Fruit fly (Drosophila melanogaster): Measurements from ENCODE around the gene Gagr.

Gagr gene

dm6 chr3L:16412394-16412950 is 18.1 kb downstream of the Gagr start, which contains the start of gene Serinc (continued):
- TF ChIP-seq Med (GFP tag) (peak; percentile 93), Side (GFP tag; optimal IDR thresholded peaks at IDR 0.05) (no peak), ttk (GFP tag; IDR thresholded peaks at IDR 0.05) (no peak), disco-r (GFP tag; optimal IDR thresholded peaks at IDR 0.05) (no peak), dimm (GFP tag; IDR thresholded peaks at IDR 0.05) (no peak), aop (GFP tag; IDR thresholded peaks at IDR 0.05) (no peak), crp (GFP tag; optimal IDR thresholded peaks at IDR 0.05) (peak in 1 of 2 experiments; percentile 50), toy (GFP tag; IDR thresholded peaks at IDR 0.05) (no peak), CG9817 (tag; optimal IDR thresholded peaks at IDR 0.05) (peak; percentile 21), CG4617 (GFP tag; optimal IDR thresholded peaks at IDR 0.05; ENCODE audit: borderline replicate concordance) (peak; percentile 91), CG15011 (GFP tag; optimal IDR thresholded peaks at IDR 0.05) (no peak), tap (tag; optimal IDR thresholded peaks at IDR 0.05) (no peak), ERR (GFP tag; optimal IDR thresholded peaks at IDR 0.05) (no peak), gce (GFP tag; IDR thresholded peaks at IDR 0.05) (no peak), Usf (GFP tag; optimal IDR thresholded peaks at IDR 0.05) (no peak), CG6254 (GFP tag; optimal IDR thresholded peaks at IDR 0.05) (no peak), p53 (GFP tag; optimal IDR thresholded peaks at IDR 0.05) (peak; percentile 6), CG3726 (GFP tag; IDR thresholded peaks at IDR 0.05) (no peak), GATAe (GFP tag; conservative IDR thresholded peaks at IDR 0.05) (no peak), cato (GFP tag; optimal IDR thresholded peaks at IDR 0.05; ENCODE audit: borderline replicate concordance) (no peak), trh (GFP tag; optimal IDR thresholded peaks at IDR 0.05) (no peak), lbe (GFP tag; optimal IDR thresholded peaks at IDR 0.05) (peak; percentile 56), knrl (GFP tag; IDR thresholded peaks at IDR 0.05; ENCODE audit: partially characterized antibody) (peak; percentile 99), jigr1 (GFP tag; IDR thresholded peaks at IDR 0.05) (no peak; the same call in 2 of the 3 replicates), Bdp1 (GFP tag; optimal IDR thresholded peaks at IDR 0.05) (peak; percentile 49), CrebB (tag; optimal IDR thresholded peaks at IDR 0.05) (peak; percentile 61), CG12236 (GFP tag; optimal IDR thresholded peaks at IDR 0.05) (peak; percentile 25), crc (GFP tag; optimal IDR thresholded peaks at IDR 0.05) (peak; percentile 6), C15 (GFP tag; IDR thresholded peaks at IDR 0.05) (no peak), CG12071 (GFP tag; optimal IDR thresholded peaks at IDR 0.05) (no peak), Opbp (GFP tag; IDR thresholded peaks at IDR 0.05; ENCODE audit: partially characterized antibody) (peak; percentile 98), CG12219 (GFP tag; optimal IDR thresholded peaks at IDR 0.05) (no peak), CG9437 (GFP tag; optimal IDR thresholded peaks at IDR 0.05) (peak; percentile 81), vvl (GFP tag; IDR thresholded peaks at IDR 0.05) (peak; percentile 76; the same call in 1 of the 2 replicates), maf-S (GFP tag; optimal IDR thresholded peaks at IDR 0.05) (peak; percentile 50), ken (GFP tag; IDR thresholded peaks at IDR 0.05) (no peak), z (GFP tag; IDR thresholded peaks at IDR 0.05) (no peak), cas (GFP tag; IDR thresholded peaks at IDR 0.05) (no peak), CG1602 (GFP tag; optimal IDR thresholded peaks at IDR 0.05) (no peak), Tbp (GFP tag; optimal IDR thresholded peaks at IDR 0.05) (no peak), Trl (optimal IDR thresholded peaks at IDR 0.05) (no peak), Trl (GFP tag; optimal IDR thresholded peaks at IDR 0.05) (peak; percentile 55), crol (GFP tag; IDR thresholded peaks at IDR 0.05) (no peak), Ets97D (GFP tag; optimal IDR thresholded peaks at IDR 0.05) (peak; percentile 75), HLHmδ (GFP tag; optimal IDR thresholded peaks at IDR 0.05) (no peak), CG5245 (GFP tag; optimal IDR thresholded peaks at IDR 0.05) (peak; percentile 58), nau (GFP tag; optimal IDR thresholded peaks at IDR 0.05) (no peak), CG7372 (GFP tag; IDR thresholded peaks at IDR 0.05) (0 out of 2 replicates have a peak, but pooled peaks have one; percentile 28), Vsx1 (GFP tag; optimal IDR thresholded peaks at IDR 0.05) (no peak), amos (GFP tag; IDR thresholded peaks at IDR 0.05; ENCODE audit: partially characterized antibody) (peak; percentile 98), dmrt11E (tag; optimal IDR thresholded peaks at IDR 0.05) (peak; percentile 40), Mad (GFP tag; optimal IDR thresholded peaks at IDR 0.05) (peak; percentile 62)

Measured in whole organism, embryonic.